Worm (Caenorhabditis elegans): ENCODE data around the gene grd-14.

The grd-14 gene

ce11 chrX:8477048-8477806, 22.6 kb upstream of the grd-14 start (continued):
- peak; percentile 41; the same call in 1 of the 2 replicates for TF ChIP-seq T26A8.4 (GFP tag; IDR thresholded peaks at IDR 0.05)
- peak; percentile 15; the same call in 1 of the 2 replicates for TF ChIP-seq set-16 (GFP tag; IDR thresholded peaks at IDR 0.05)
- peak; percentile 95 for TF ChIP-seq hlh-11 (tag; optimal IDR thresholded peaks at IDR 0.05)
- TF ChIP-seq lim-7 (GFP tag; IDR thresholded peaks at IDR 0.05), result no peak
- TF ChIP-seq ZK546.5 (tag; optimal IDR thresholded peaks at IDR 0.05), result no peak
- peak in 1 of 2 experiments; percentile 65; a peak in 1 of 4 replicates for TF ChIP-seq madf-5 (GFP tag; IDR thresholded peaks at IDR 0.05)
- TF ChIP-seq egl-43 (GFP tag; IDR thresholded peaks at IDR 0.05), result no peak
- no peak for TF ChIP-seq lin-29 (GFP tag; IDR thresholded peaks at IDR 0.05)
- peak; percentile 37 for TF ChIP-seq rbr-2 (tag; optimal IDR thresholded peaks at IDR 0.05)
- no peak for TF ChIP-seq ztf-11 (tag; optimal IDR thresholded peaks at IDR 0.05)
- TF ChIP-seq Y48G9A.11 (GFP tag; IDR thresholded peaks at IDR 0.05), result no peak
- no peak for TF ChIP-seq hmg-1.1 (GFP tag; IDR thresholded peaks at IDR 0.05)
- TF ChIP-seq fos-1 (tag; optimal IDR thresholded peaks at IDR 0.05), result no peak
- peak; percentile 10 for TF ChIP-seq mes-2 (tag; optimal IDR thresholded peaks at IDR 0.05; ENCODE audit: poor library complexity, severe bottlenecking)
- no peak for TF ChIP-seq snpc-4 (tag; optimal IDR thresholded peaks at IDR 0.05)
- peak; percentile 16 for TF ChIP-seq zag-1 (tag; optimal IDR thresholded peaks at IDR 0.05)
- no peak for TF ChIP-seq cey-2 (tag; optimal IDR thresholded peaks at IDR 0.05; ENCODE audit: borderline replicate concordance, insufficient read depth)
- TF ChIP-seq lin-39 (tag; optimal IDR thresholded peaks at IDR 0.05), result no peak
- no peak for TF ChIP-seq F26F4.8 (GFP tag; conservative IDR thresholded peaks at IDR 0.05)
- TF ChIP-seq R02D3.7 (tag; optimal IDR thresholded peaks at IDR 0.05), result no peak
- TF ChIP-seq ceh-62 (tag; optimal IDR thresholded peaks at IDR 0.05), result no peak
- TF ChIP-seq Y105C5A.15 (GFP tag; IDR thresholded peaks at IDR 0.05), result no peak
- no peak for TF ChIP-seq saeg-2 (GFP tag; IDR thresholded peaks at IDR 0.05)
- TF ChIP-seq dmd-6 (GFP tag; IDR thresholded peaks at IDR 0.05), result peak; percentile 13
- TF ChIP-seq jun-1 (tag; optimal IDR thresholded peaks at IDR 0.05), result peak; percentile 26
- peak; percentile 36; the same call in 1 of the 2 replicates for TF ChIP-seq nhr-42 (GFP tag; IDR thresholded peaks at IDR 0.05)
- no peak for TF ChIP-seq fkh-10 (GFP tag; optimal IDR thresholded peaks at IDR 0.05)
- TF ChIP-seq spr-3 (GFP tag; optimal IDR thresholded peaks at IDR 0.05), result no peak
- peak; percentile 8 for TF ChIP-seq duxl-1 (tag; optimal IDR thresholded peaks at IDR 0.05; ENCODE audit: poor library complexity)
- TF ChIP-seq Y75B8A.6 (GFP tag; IDR thresholded peaks at IDR 0.05), result no peak
- TF ChIP-seq F44E2.7 (GFP tag; IDR thresholded peaks at IDR 0.05), result no peak
- no peak for TF ChIP-seq pha-4 (GFP tag; IDR thresholded peaks at IDR 0.05)
- no peak for TF ChIP-seq pha-4 (tag; optimal IDR thresholded peaks at IDR 0.05)

- TF ChIP-seq unc-62 (GFP tag; optimal IDR thresholded peaks at IDR 0.05 in 1 of 2), result peak in 1 of 2 experiments; percentile 49
- no peak for TF ChIP-seq unc-62 (tag; optimal IDR thresholded peaks at IDR 0.05)
- 0 out of 2 replicates have a peak, but pooled peaks have one; percentile 29 for TF ChIP-seq hmg-1.1 (GFP tag; IDR thresholded peaks at IDR 0.05)
- peak in 1 of 2 experiments; percentile 53 for TF ChIP-seq hif-1 (tag; optimal IDR thresholded peaks at IDR 0.05)
- TF ChIP-seq zip-11 (GFP tag; IDR thresholded peaks at IDR 0.05), result no peak
- peak; percentile 4 for TF ChIP-seq F37D6.2 (tag; optimal IDR thresholded peaks at IDR 0.05)
- no peak for TF ChIP-seq hlh-30 (tag; optimal IDR thresholded peaks at IDR 0.05; ENCODE audit: insufficient read depth)
- TF ChIP-seq hlh-11 (tag; optimal IDR thresholded peaks at IDR 0.05), result peak; percentile 18
- no peak for TF ChIP-seq Y48G9A.11 (GFP tag; IDR thresholded peaks at IDR 0.05)
- TF ChIP-seq rbr-2 (tag; optimal IDR thresholded peaks at IDR 0.05), result peak; percentile 12
Observed at ce11 chrX:8479050-8479449, 20.8 kb upstream of the grd-14 start.
